Worm (Caenorhabditis elegans): ENCODE data around the gene flr-1.
A peak's percentile ranks its signal among the peaks of the same experiment; 100 is the strongest.

The flr-1 gene

DNA sequence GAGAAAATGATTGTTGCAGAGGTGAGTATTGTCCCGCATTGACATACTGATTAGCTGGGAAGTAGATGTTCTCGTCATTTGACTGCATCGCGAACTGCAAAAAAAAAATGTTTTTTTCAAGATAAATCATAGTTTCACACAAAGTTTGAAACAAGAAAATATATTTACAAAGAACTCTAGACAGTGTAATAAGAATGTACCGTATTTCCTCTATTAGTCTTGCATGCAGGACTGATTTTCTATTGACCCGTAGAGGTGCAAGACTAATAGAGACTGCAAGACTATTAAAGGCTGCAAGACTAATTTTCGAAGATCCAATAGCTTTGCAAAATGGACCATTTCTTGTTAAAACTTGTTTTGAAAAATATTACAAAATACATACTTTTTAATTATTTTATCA lies 33.0 kb downstream of the flr-1 start, which contains the start of gene fkh-3:
Gene fkh-3, minus strand, starts transcription at position 101 of the 400 bp plus-strand sequence.
- no peak for TF ChIP-seq fos-1 (tag; optimal IDR thresholded peaks at IDR 0.05)
- no peak for TF ChIP-seq lin-11 (tag; optimal IDR thresholded peaks at IDR 0.05)
- no peak for TF ChIP-seq R02D3.7 (tag; optimal IDR thresholded peaks at IDR 0.05)
- no peak for TF ChIP-seq blmp-1 (tag; optimal IDR thresholded peaks at IDR 0.05; ENCODE audit: insufficient read depth)
- TF ChIP-seq ceh-82 (tag; optimal IDR thresholded peaks at IDR 0.05): no peak
- no peak for TF ChIP-seq nhr-23 (tag; optimal IDR thresholded peaks at IDR 0.05)

- TF ChIP-seq fos-1 (tag; optimal IDR thresholded peaks at IDR 0.05): peak; percentile 77
- TF ChIP-seq skn-1 (tag; optimal IDR thresholded peaks at IDR 0.05): no peak
- TF ChIP-seq nhr-237 (tag; optimal IDR thresholded peaks at IDR 0.05): no peak
- TF ChIP-seq sma-9 (GFP tag; optimal IDR thresholded peaks at IDR 0.05): peak; percentile 14
- TF ChIP-seq sma-9 (tag; optimal IDR thresholded peaks at IDR 0.05): no peak
These were observed 35.3 kb downstream of the flr-1 start for ce11 chrX:13421068-13421467.

ce11 chrX:13419884-13420339 lies 36.4 kb downstream of the flr-1 start, which contains the start of gene C29F7.3:
TSS of gene C29F7.3 (minus strand) at chrX:13419934.
- TF ChIP-seq blmp-1 (tag; optimal IDR thresholded peaks at IDR 0.05; ENCODE audit: insufficient read depth) (peak; percentile 87), lin-39 (tag; optimal IDR thresholded peaks at IDR 0.05) (no peak), crh-2 (tag; optimal IDR thresholded peaks at IDR 0.05) (peak; percentile 26), ZK546.5 (tag; optimal IDR thresholded peaks at IDR 0.05) (no peak), alr-1 (tag; optimal IDR thresholded peaks at IDR 0.05) (no peak), sma-3 (GFP tag; optimal IDR thresholded peaks at IDR 0.05) (peak; percentile 43), lin-13 (GFP tag; optimal IDR thresholded peaks at IDR 0.05) (no peak), nhr-129 (tag; optimal IDR thresholded peaks at IDR 0.05) (peak; percentile 55), ztf-4 (tag; optimal IDR thresholded peaks at IDR 0.05) (no peak), nhr-25 (tag; optimal IDR thresholded peaks at IDR 0.05) (peak; percentile 68), C34F6.9 (tag; optimal IDR thresholded peaks at IDR 0.05) (peak; percentile 19), nhr-6 (tag; optimal IDR thresholded peaks at IDR 0.05) (no peak), F13H6.1 (tag; optimal IDR thresholded peaks at IDR 0.05) (peak; percentile 23), unc-39 (tag; optimal IDR thresholded peaks at IDR 0.05) (no peak), fos-1 (tag; optimal IDR thresholded peaks at IDR 0.05) (peak; percentile 36), sma-9 (GFP tag; optimal IDR thresholded peaks at IDR 0.05) (peak; percentile 68), sma-9 (tag; optimal IDR thresholded peaks at IDR 0.05) (no peak)

DNA sequence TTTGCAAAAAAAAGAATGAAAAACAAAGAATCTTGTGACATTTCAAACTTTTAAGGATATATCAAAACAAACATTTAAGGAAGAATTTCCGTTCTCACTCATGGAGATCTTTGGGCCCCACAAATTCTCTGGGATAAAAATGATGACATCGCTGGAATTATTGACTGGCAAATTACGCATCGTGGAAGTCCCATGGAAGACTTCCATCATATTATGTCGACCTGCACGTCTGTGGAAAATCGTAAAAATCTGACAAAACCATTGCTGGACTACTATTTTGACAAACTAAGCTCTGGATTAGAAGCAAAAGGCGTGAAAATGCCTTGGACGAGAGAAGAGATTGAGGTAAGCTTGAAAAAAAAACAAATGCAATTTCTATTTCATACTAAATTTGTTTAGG lies 38.9 kb downstream of the flr-1 start:
- no peak for TF ChIP-seq sma-3 (GFP tag; optimal IDR thresholded peaks at IDR 0.05)
- no peak for TF ChIP-seq lin-11 (tag; optimal IDR thresholded peaks at IDR 0.05)
- no peak for TF ChIP-seq lin-13 (GFP tag; optimal IDR thresholded peaks at IDR 0.05)
- no peak for TF ChIP-seq nhr-129 (tag; optimal IDR thresholded peaks at IDR 0.05)
- no peak for TF ChIP-seq ztf-1 (GFP tag; conservative IDR thresholded peaks at IDR 0.05)
- no peak for TF ChIP-seq nhr-10 (tag; optimal IDR thresholded peaks at IDR 0.05)
- no peak for TF ChIP-seq ztf-4 (tag; optimal IDR thresholded peaks at IDR 0.05)
- no peak for TF ChIP-seq elt-1 (tag; optimal IDR thresholded peaks at IDR 0.05)
- no peak for TF ChIP-seq nhr-25 (tag; optimal IDR thresholded peaks at IDR 0.05)
- no peak for TF ChIP-seq lin-39 (tag; optimal IDR thresholded peaks at IDR 0.05)

DNA sequence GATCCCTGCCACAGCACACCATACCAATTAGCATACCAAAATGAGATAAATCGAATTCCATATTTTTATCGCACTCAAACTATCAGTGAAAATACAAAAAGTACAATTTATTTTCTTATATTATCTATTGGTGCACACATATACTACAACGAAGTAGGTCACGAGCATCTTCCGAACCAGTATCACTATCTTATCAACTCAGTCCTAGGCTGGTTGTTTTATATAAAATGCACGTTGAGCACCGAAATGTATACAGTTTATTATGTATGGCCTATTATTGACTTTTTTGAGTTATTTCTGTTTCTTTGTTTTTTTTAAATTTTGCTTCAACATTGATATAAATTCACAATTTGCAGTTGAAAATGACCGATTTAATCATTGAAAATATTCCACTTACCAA lies 40.6 kb downstream of the flr-1 start, which contains the start of gene C29F7.2:
Gene C29F7.2, plus strand, starts transcription at position 357 of the 400 bp plus-strand sequence.
- TF ChIP-seq nhr-23 (tag; optimal IDR thresholded peaks at IDR 0.05) (no peak), sma-9 (GFP tag; optimal IDR thresholded peaks at IDR 0.05) (peak; percentile 57), sma-9 (tag; optimal IDR thresholded peaks at IDR 0.05) (no peak), egl-27 (tag; optimal IDR thresholded peaks at IDR 0.05) (no peak), dmd-4 (tag; optimal IDR thresholded peaks at IDR 0.05) (no peak), mdl-1 (tag; optimal IDR thresholded peaks at IDR 0.05) (no peak), unc-55 (GFP tag; optimal IDR thresholded peaks at IDR 0.05) (no peak), zag-1 (tag; optimal IDR thresholded peaks at IDR 0.05) (no peak), gmeb-1 (tag; optimal IDR thresholded peaks at IDR 0.05) (peak; percentile 17), crh-2 (tag; optimal IDR thresholded peaks at IDR 0.05) (peak; percentile 38), sma-3 (GFP tag; optimal IDR thresholded peaks at IDR 0.05) (peak; percentile 18), aly-2 (tag; optimal IDR thresholded peaks at IDR 0.05) (no peak), ama-1 (optimal IDR thresholded peaks at IDR 0.05) (no peak), unc-39 (tag; optimal IDR thresholded peaks at IDR 0.05) (no peak), ceh-82 (tag; optimal IDR thresholded peaks at IDR 0.05) (no peak), nhr-11 (tag; optimal IDR thresholded peaks at IDR 0.05) (no peak), fos-1 (tag; optimal IDR thresholded peaks at IDR 0.05) (peak; percentile 32), snpc-4 (tag; optimal IDR thresholded peaks at IDR 0.05) (no peak)
